Fruit fly (Drosophila melanogaster): ENCODE results near the gene CG14325.
A peak's percentile ranks its signal among the peaks of the same experiment; 100 is the strongest.

The CG14325 gene

DNA sequence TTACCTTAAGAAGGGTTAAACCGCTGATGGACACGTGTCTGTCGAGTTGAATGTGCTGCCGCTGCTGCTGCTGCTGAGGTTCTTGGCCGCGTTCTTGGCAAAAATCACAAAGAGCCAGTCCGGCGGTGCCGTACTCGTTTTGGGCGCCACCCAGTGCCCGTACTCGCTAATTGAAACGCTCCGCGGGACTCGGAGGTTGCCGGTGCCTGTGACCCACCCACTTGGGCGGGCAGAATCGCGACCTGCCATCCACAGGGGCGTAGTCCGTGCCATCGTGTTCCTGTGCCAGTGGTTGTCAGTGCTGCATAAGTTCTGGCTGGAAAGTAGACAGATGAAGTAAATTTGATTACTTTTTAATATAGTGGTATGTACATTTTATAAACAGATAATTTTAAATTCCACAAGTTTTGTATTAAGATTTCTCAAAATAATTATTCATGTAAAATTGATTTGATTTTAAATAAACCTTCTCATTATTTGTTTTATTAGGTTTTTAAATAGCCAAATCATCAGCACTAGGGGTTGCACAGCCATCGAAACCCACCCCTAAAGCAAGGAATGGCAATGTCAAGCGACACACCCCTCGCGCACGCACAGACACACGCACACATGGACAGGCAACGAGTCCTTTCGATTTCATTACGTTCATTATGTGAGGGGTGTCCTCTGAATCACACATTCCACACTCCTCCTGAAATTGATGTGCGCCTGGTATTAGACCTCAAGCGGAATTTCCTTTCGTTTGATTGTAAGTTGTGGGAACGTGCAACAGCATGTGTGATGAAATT lies 21.9 kb upstream of the CG14325 start (continued):
- TF ChIP-seq Awh (GFP tag; IDR thresholded peaks at IDR 0.05) (0 out of 2 replicates have a peak, but pooled peaks have one; percentile 15), Lhr (GFP tag; optimal IDR thresholded peaks at IDR 0.05) (no peak), CG8290 (GFP tag; optimal IDR thresholded peaks at IDR 0.05) (no peak), CG8290 (tag; optimal IDR thresholded peaks at IDR 0.05) (no peak), Bdp1 (GFP tag; optimal IDR thresholded peaks at IDR 0.05) (no peak), sna (GFP tag; IDR thresholded peaks at IDR 0.05; ENCODE audit: partially characterized antibody) (no peak), Deaf1 (tag; optimal IDR thresholded peaks at IDR 0.05) (peak; percentile 24), CG4404 (GFP tag; IDR thresholded peaks at IDR 0.05) (no peak), CG7556 (GFP tag; optimal IDR thresholded peaks at IDR 0.05) (peak; percentile 49), Hand (GFP tag; optimal IDR thresholded peaks at IDR 0.05) (peak; percentile 10), Med (GFP tag) (peak; percentile 50), CG15011 (GFP tag; optimal IDR thresholded peaks at IDR 0.05) (peak; percentile 15), ind (GFP tag; optimal IDR thresholded peaks at IDR 0.05) (no peak), Ptx1 (GFP tag; IDR thresholded peaks at IDR 0.05) (no peak), pnt (GFP tag; optimal IDR thresholded peaks at IDR 0.05) (no peak), B-H2 (GFP tag; optimal IDR thresholded peaks at IDR 0.05) (no peak), Elba2 (GFP tag; optimal IDR thresholded peaks at IDR 0.05) (no peak), tgo (GFP tag; IDR thresholded peaks at IDR 0.05) (no peak), schlank (tag; optimal IDR thresholded peaks at IDR 0.05) (no peak), vvl (GFP tag; IDR thresholded peaks at IDR 0.05) (no peak), CG6254 (GFP tag; optimal IDR thresholded peaks at IDR 0.05) (peak; percentile 11), C15 (GFP tag; IDR thresholded peaks at IDR 0.05) (no peak), Atf6 (GFP tag; IDR thresholded peaks at IDR 0.05) (no peak), Dbx (GFP tag; IDR thresholded peaks at IDR 0.05) (no peak), Side (GFP tag; optimal IDR thresholded peaks at IDR 0.05) (no peak), nerfin-1 (tag; optimal IDR thresholded peaks at IDR 0.05) (peak; percentile 84), ewg (GFP tag; optimal IDR thresholded peaks at IDR 0.05) (no peak), Dek (tag; optimal IDR thresholded peaks at IDR 0.05) (peak; percentile 6), Ets65A (GFP tag) (no peak), fd64A (GFP tag; optimal IDR thresholded peaks at IDR 0.05) (no peak), btn (GFP tag; optimal IDR thresholded peaks at IDR 0.05) (no peak), CG12391 (tag; optimal IDR thresholded peaks at IDR 0.05) (peak; percentile 57), Usf (GFP tag; optimal IDR thresholded peaks at IDR 0.05) (no peak), CG8924 (tag; optimal IDR thresholded peaks at IDR 0.05) (peak; percentile 40), Fer1 (GFP tag; optimal IDR thresholded peaks at IDR 0.05) (peak; percentile 62), prd (optimal IDR thresholded peaks at IDR 0.05) (no peak), prd (GFP tag; IDR thresholded peaks at IDR 0.05) (0 out of 3 replicates have a peak, but pooled peaks have one; percentile 25), D (optimal IDR thresholded peaks at IDR 0.05) (no peak), D (GFP tag; optimal IDR thresholded peaks at IDR 0.05) (no peak), CG15269 (tag; optimal IDR thresholded peaks at IDR 0.05) (peak; percentile 6), CG1832 (GFP tag; optimal IDR thresholded peaks at IDR 0.05) (no peak), CG4328 (GFP tag; optimal IDR thresholded peaks at IDR 0.05) (peak; percentile 2), ssp (GFP tag; IDR thresholded peaks at IDR 0.05) (no peak), CG1792 (GFP tag; optimal IDR thresholded peaks at IDR 0.05) (no peak), CG31224 (GFP tag; IDR thresholded peaks at IDR 0.05) (peak; percentile 96), CG13287 (GFP tag; IDR thresholded peaks at IDR 0.05; ENCODE audit: partially characterized antibody) (no peak), abd-A (tag; optimal IDR thresholded peaks at IDR 0.05) (peak; percentile 94), CG4282 (GFP tag; optimal IDR thresholded peaks at IDR 0.05) (no peak), H2.0 (GFP tag; IDR thresholded peaks at IDR 0.05) (no peak), Tbp (GFP tag; optimal IDR thresholded peaks at IDR 0.05) (peak; percentile 38), Vsx1 (GFP tag; optimal IDR thresholded peaks at IDR 0.05) (no peak)
